Fruit fly (Drosophila melanogaster) whole organism, larva: ENCODE data around the gene CG32718.
A peak's percentile ranks its signal among the peaks of the same experiment; 100 is the strongest.

Experiments used
- noc ChIP-seq: fragments of 200-800 bp; sonication (Bioruptor generic); optimal IDR thresholded peaks from 3 replicates; lab custom pipeline; 2019; ENCODE audit warnings: missing biosample characterization, mild to moderate bottlenecking, missing genetic modification characterization, moderate library complexity

The CG32718 gene

dm6 chrX:7777905-7778304, at the start of gene CG32718:
Gene CG32718 (plus strand): TSS chrX:7778205.
- no peak for TF ChIP-seq noc

dm6 chrX:7728251-7729164, 49.5 kb upstream of the CG32718 start, which contains the start of the genes NELF-B and CG12155:
Gene NELF-B (minus strand): TSS chrX:7728361.
Gene CG12155 (plus strand): TSS chrX:7728755.
- no peak for TF ChIP-seq noc

dm6 chrX:7734131-7734930, 43.7 kb upstream of the CG32718 start, which contains the start of the genes Pdp and Rab39:
Gene Pdp (minus strand): TSS chrX:7734651.
Gene Rab39 (plus strand): TSS chrX:7734923.
- peak; percentile 72 for TF ChIP-seq noc

- no peak for TF ChIP-seq noc
Measured at dm6 chrX:7735262-7735661, 42.7 kb upstream of the CG32718 start.

dm6 chrX:7736593-7736992, 41.4 kb upstream of the CG32718 start, which contains the start of gene Tom40:
Gene Tom40 (plus strand): TSS chrX:7736893.
- no peak for TF ChIP-seq noc

- TF ChIP-seq noc, result no peak
Measured at dm6 chrX:7737156-7737771, 40.7 kb upstream of the CG32718 start.

dm6 chrX:7744036-7744435, 34.0 kb upstream of the CG32718 start:
- TF ChIP-seq noc, result no peak

- TF ChIP-seq noc, result no peak
Measured at dm6 chrX:7746342-7746741, 31.7 kb upstream of the CG32718 start.

- no peak for TF ChIP-seq noc
Measured at dm6 chrX:7764682-7765081, 13.3 kb upstream of the CG32718 start, which contains the start of gene Ir7a. Gene Ir7a (plus strand): TSS chrX:7764982.

dm6 chrX:7768147-7768787, 9.7 kb upstream of the CG32718 start, which contains the start of gene CG34338:
Gene CG34338 (plus strand): TSS chrX:7768737.
- TF ChIP-seq noc, result no peak

dm6 chrX:7791086-7791485, 13.1 kb downstream of the CG32718 start:
- TF ChIP-seq noc, result no peak

dm6 chrX:7801085-7801484, 23.1 kb downstream of the CG32718 start:
- no peak for TF ChIP-seq noc

- no peak for TF ChIP-seq noc
Measured at dm6 chrX:7822910-7823309, 44.9 kb downstream of the CG32718 start.

- no peak for TF ChIP-seq noc
Measured at dm6 chrX:7825310-7825709, 47.3 kb downstream of the CG32718 start.

dm6 chrX:7825897-7826296, 47.9 kb downstream of the CG32718 start, which contains the start of gene CARPA:
Gene CARPA (plus strand): TSS chrX:7826197.
- no peak for TF ChIP-seq noc
